Worm (Caenorhabditis elegans) whole organism, early embryonic: ENCODE results near the gene srw-100.

Source experiments
- ama-1 ChIP-seq: fragments of 150-350 bp; optimal IDR thresholded peaks from 2 replicates; lab custom pipeline; 2014
- flt-1 ChIP-seq: fragments of 200-800 bp; sonication (Bioruptor generic); IDR thresholded peaks from 2 replicates; pipeline ENCODE4 v1.3.6; 2022; ENCODE audit warnings: missing genetic modification characterization, missing compliant biosample characterization
- pes-1 ChIP-seq: fragments of 200-800 bp; sonication (Bioruptor generic); IDR thresholded peaks from 2 replicates; pipeline ENCODE4 v1.3.6; 2022; ENCODE audit warnings: missing genetic modification reagents, missing genetic modification characterization, missing compliant biosample characterization

DNA sequence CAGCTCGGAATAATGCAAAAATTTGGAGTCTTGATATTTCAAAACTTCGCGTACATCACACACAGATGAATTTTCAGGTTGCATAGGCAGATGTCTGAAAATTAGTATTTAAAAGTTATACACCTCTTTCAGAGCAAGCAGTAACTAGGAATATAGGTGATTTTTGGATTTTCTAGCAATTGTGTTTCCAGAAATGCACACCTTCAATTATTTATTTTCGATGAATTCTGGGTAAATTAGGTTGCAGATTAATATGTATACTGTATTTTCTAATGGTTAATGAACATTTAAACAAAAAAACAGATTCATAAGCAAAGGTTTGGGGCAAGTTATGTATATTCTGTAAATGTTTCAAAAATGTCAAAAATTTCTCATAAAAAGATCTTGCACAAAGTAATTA lies 30.1 kb downstream of the srw-100 start, which contains the start of gene srab-25:
- TF ChIP-seq flt-1 (GFP tag; lab: Robert Waterston, UW): no peak
- no peak for TF ChIP-seq ama-1
- no peak for TF ChIP-seq pes-1 (GFP tag; lab: Robert Waterston, UW)
